Fruit fly (Drosophila melanogaster): ENCODE measurements around the gene CG33777.
A peak's percentile ranks its signal among the peaks of the same experiment; 100 is the strongest.

The CG33777 gene

dm6 chr3L:4531941-4532478 is 23.0 kb downstream of the CG33777 start, which contains the start of gene Tie (continued):
- no peak for TF ChIP-seq pan (optimal IDR thresholded peaks at IDR 0.05)
- TF ChIP-seq pan (GFP tag; optimal IDR thresholded peaks at IDR 0.05 in 1 of 2, IDR thresholded peaks at IDR 0.05 in 1 of 2): peak in 1 of 2 experiments; percentile 29
- TF ChIP-seq Dip2 (GFP tag; IDR thresholded peaks at IDR 0.05): no peak
- peak; percentile 90 for TF ChIP-seq CTCF (GFP tag; optimal IDR thresholded peaks at IDR 0.05)
- TF ChIP-seq Poxn (GFP tag; IDR thresholded peaks at IDR 0.05): no peak
- TF ChIP-seq CG10209 (GFP tag; optimal IDR thresholded peaks at IDR 0.05): no peak
- TF ChIP-seq Hr78 (GFP tag; optimal IDR thresholded peaks at IDR 0.05): no peak
- TF ChIP-seq abd-A (tag; optimal IDR thresholded peaks at IDR 0.05): no peak
- no peak for TF ChIP-seq CG9817 (tag; optimal IDR thresholded peaks at IDR 0.05)
- no peak for TF ChIP-seq Pdp1 (GFP tag; optimal IDR thresholded peaks at IDR 0.05)
- no peak for TF ChIP-seq Optix (GFP tag; IDR thresholded peaks at IDR 0.05)
- TF ChIP-seq CG3065 (GFP tag; optimal IDR thresholded peaks at IDR 0.05): no peak
- no peak for TF ChIP-seq Hey (tag; optimal IDR thresholded peaks at IDR 0.05)
- no peak for TF ChIP-seq sc (optimal IDR thresholded peaks at IDR 0.05)
- no peak for TF ChIP-seq sc (GFP tag; optimal IDR thresholded peaks at IDR 0.05)
- no peak for TF ChIP-seq lbe (GFP tag; optimal IDR thresholded peaks at IDR 0.05)
- no peak for TF ChIP-seq CG7357 (GFP tag; IDR thresholded peaks at IDR 0.05)
- no peak for TF ChIP-seq CG8388 (GFP tag; optimal IDR thresholded peaks at IDR 0.05)
- TF ChIP-seq sob (GFP tag; IDR thresholded peaks at IDR 0.05): peak; percentile 33; the same call in 1 of the 2 replicates
- TF ChIP-seq vnd (GFP tag; IDR thresholded peaks at IDR 0.05; ENCODE audit: partially characterized antibody): no peak
- no peak for TF ChIP-seq CG10959 (GFP tag; IDR thresholded peaks at IDR 0.05)
- no peak for TF ChIP-seq CG13624 (GFP tag; optimal IDR thresholded peaks at IDR 0.05)
- peak; percentile 25 for TF ChIP-seq sqz (GFP tag; optimal IDR thresholded peaks at IDR 0.05)
- peak; percentile 2 for TF ChIP-seq caup (GFP tag; optimal IDR thresholded peaks at IDR 0.05; ENCODE audit: severe bottlenecking)
- TF ChIP-seq Dip3 (GFP tag; optimal IDR thresholded peaks at IDR 0.05): no peak
- TF ChIP-seq bab2 (GFP tag; optimal IDR thresholded peaks at IDR 0.05): no peak
- TF ChIP-seq ken (GFP tag; IDR thresholded peaks at IDR 0.05): no peak
- TF ChIP-seq vvl (GFP tag; IDR thresholded peaks at IDR 0.05): peak; percentile 18; the same call in 1 of the 2 replicates
- TF ChIP-seq Camta (GFP tag; optimal IDR thresholded peaks at IDR 0.05): no peak
- no peak for TF ChIP-seq CG4707 (GFP tag; optimal IDR thresholded peaks at IDR 0.05)
- no peak for TF ChIP-seq CG9215 (GFP tag; IDR thresholded peaks at IDR 0.05)
- TF ChIP-seq NFAT (GFP tag; IDR thresholded peaks at IDR 0.05): 0 out of 2 replicates have a peak, but pooled peaks have one; percentile 20
- no peak for TF ChIP-seq dan (GFP tag; IDR thresholded peaks at IDR 0.05)
- 0 out of 2 replicates have a peak, but pooled peaks have one; percentile 20 for TF ChIP-seq Adf1 (GFP tag; IDR thresholded peaks at IDR 0.05)
- TF ChIP-seq ftz-f1 (GFP tag; optimal IDR thresholded peaks at IDR 0.05): peak; percentile 21
- no peak for TF ChIP-seq slp2 (GFP tag; optimal IDR thresholded peaks at IDR 0.05)
- no peak for TF ChIP-seq zfh1 (GFP tag; IDR thresholded peaks at IDR 0.05)
- no peak for TF ChIP-seq tx (GFP tag; optimal IDR thresholded peaks at IDR 0.05)
- no peak for TF ChIP-seq onecut (GFP tag; IDR thresholded peaks at IDR 0.05)
- TF ChIP-seq CG2889 (GFP tag; IDR thresholded peaks at IDR 0.05): no peak
- TF ChIP-seq gcm (GFP tag; optimal IDR thresholded peaks at IDR 0.05): no peak
- no peak for TF ChIP-seq CG16813 (GFP tag; IDR thresholded peaks at IDR 0.05; ENCODE audit: partially characterized antibody)
- no peak for TF ChIP-seq pzg (GFP tag; optimal IDR thresholded peaks at IDR 0.05)
- TF ChIP-seq CG11398 (GFP tag; optimal IDR thresholded peaks at IDR 0.05): no peak
- no peak for TF ChIP-seq CG7271 (tag; optimal IDR thresholded peaks at IDR 0.05)
- no peak for TF ChIP-seq Hr3 (GFP tag; optimal IDR thresholded peaks at IDR 0.05)
- TF ChIP-seq oc (tag; optimal IDR thresholded peaks at IDR 0.05): no peak
- no peak for TF ChIP-seq NC2β (GFP tag; optimal IDR thresholded peaks at IDR 0.05)
- TF ChIP-seq CG12659 (GFP tag; optimal IDR thresholded peaks at IDR 0.05): no peak
- no peak for TF ChIP-seq shn (GFP tag; optimal IDR thresholded peaks at IDR 0.05)
- TF ChIP-seq CG8359 (GFP tag; optimal IDR thresholded peaks at IDR 0.05; ENCODE audit: borderline replicate concordance): no peak
- TF ChIP-seq pb (GFP tag; optimal IDR thresholded peaks at IDR 0.05): no peak

Measured in whole organism, embryonic.